Fruit fly (Drosophila melanogaster): ENCODE measurements around the gene Whamy.

The Whamy gene

DNA sequence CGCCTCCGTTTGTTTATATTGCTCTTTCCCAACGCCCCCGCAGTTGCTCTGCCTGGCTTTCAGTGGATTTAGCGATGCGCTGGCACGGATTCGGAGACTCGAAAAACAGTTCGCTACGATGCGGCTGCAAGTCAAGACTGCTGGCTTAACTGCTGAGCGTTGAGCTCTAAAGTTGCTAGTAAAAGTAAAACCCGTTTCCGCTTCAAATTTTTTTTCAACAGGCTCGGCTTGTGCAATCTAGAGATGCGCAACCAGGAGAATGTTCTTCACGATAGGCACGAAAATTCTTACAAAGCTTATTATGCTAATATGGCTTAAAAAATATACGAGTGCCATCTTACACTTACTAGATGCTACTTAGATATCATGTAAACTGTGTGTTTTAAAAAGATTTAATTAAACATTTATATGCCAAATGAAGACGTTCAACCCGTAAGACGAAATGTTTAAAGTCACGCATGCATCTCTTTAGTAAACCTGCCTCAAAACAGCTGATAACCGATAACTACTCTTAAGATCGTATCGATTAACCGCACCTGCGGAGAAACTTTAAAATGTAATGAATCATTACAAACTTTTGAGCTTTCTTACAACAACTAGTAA is 26.8 kb downstream of the Whamy start, which contains the start of gene CG12948 (continued):
- peak; percentile 63 for TF ChIP-seq CG34376 (GFP tag; optimal IDR thresholded peaks at IDR 0.05)
- TF ChIP-seq CrebB (tag; optimal IDR thresholded peaks at IDR 0.05), result no peak
- peak; percentile 67 for TF ChIP-seq slbo (GFP tag; IDR thresholded peaks at IDR 0.05)
- no peak for TF ChIP-seq CG4617 (GFP tag; optimal IDR thresholded peaks at IDR 0.05; ENCODE audit: borderline replicate concordance)
- 0 out of 2 replicates have a peak, but pooled peaks have one; percentile 28 for TF ChIP-seq CG4404 (GFP tag; IDR thresholded peaks at IDR 0.05)
- TF ChIP-seq gfzf (GFP tag; optimal IDR thresholded peaks at IDR 0.05), result no peak
- no peak for TF ChIP-seq E2f1 (GFP tag; IDR thresholded peaks at IDR 0.05)
- peak; percentile 54 for TF ChIP-seq CG4424 (GFP tag; optimal IDR thresholded peaks at IDR 0.05)
- TF ChIP-seq onecut (GFP tag; IDR thresholded peaks at IDR 0.05), result 0 out of 2 replicates have a peak, but pooled peaks have one; percentile 19
- peak; percentile 53 for TF ChIP-seq CG14014 (GFP tag; IDR thresholded peaks at IDR 0.05)
- no peak for TF ChIP-seq slou (GFP tag; optimal IDR thresholded peaks at IDR 0.05)
- TF ChIP-seq Abd-B (GFP tag; optimal IDR thresholded peaks at IDR 0.05), result peak; percentile 61
- no peak for TF ChIP-seq dimm (GFP tag; IDR thresholded peaks at IDR 0.05)
- TF ChIP-seq CG12299 (tag; optimal IDR thresholded peaks at IDR 0.05), result no peak
- no peak for TF ChIP-seq CG17186 (GFP tag; optimal IDR thresholded peaks at IDR 0.05)
- peak; percentile 44; the same call in 1 of the 3 replicates for TF ChIP-seq CG11560 (tag; IDR thresholded peaks at IDR 0.05)
- TF ChIP-seq CG15073 (GFP tag; optimal IDR thresholded peaks at IDR 0.05), result no peak
- no peak for TF ChIP-seq run (tag; optimal IDR thresholded peaks at IDR 0.05)
- peak; percentile 93 for TF ChIP-seq sr (GFP tag; IDR thresholded peaks at IDR 0.05)
- no peak for TF ChIP-seq CG11085 (GFP tag; IDR thresholded peaks at IDR 0.05)
- TF ChIP-seq CG17568 (GFP tag; optimal IDR thresholded peaks at IDR 0.05), result no peak
- TF ChIP-seq CG11247 (GFP tag; IDR thresholded peaks at IDR 0.05), result peak; percentile 18; the same call in 1 of the 2 replicates
- no peak for TF ChIP-seq CG8281 (tag; optimal IDR thresholded peaks at IDR 0.05)
- TF ChIP-seq her (GFP tag; optimal IDR thresholded peaks at IDR 0.05), result peak; percentile 41
- TF ChIP-seq ase (GFP tag; IDR thresholded peaks at IDR 0.05), result no peak
- TF ChIP-seq Trl (optimal IDR thresholded peaks at IDR 0.05), result no peak
- peak; percentile 52 for TF ChIP-seq Trl (GFP tag; optimal IDR thresholded peaks at IDR 0.05)
- no peak for TF ChIP-seq p53 (GFP tag; optimal IDR thresholded peaks at IDR 0.05)
- TF ChIP-seq knrl (GFP tag; IDR thresholded peaks at IDR 0.05; ENCODE audit: partially characterized antibody), result peak; percentile 87; the same call in 2 of the 3 replicates
- peak; percentile 5 for TF ChIP-seq CG7271 (tag; optimal IDR thresholded peaks at IDR 0.05)
- no peak for TF ChIP-seq CTCF (GFP tag; optimal IDR thresholded peaks at IDR 0.05)
- no peak for TF ChIP-seq sim (GFP tag; IDR thresholded peaks at IDR 0.05)
- peak; percentile 20 for TF ChIP-seq zfh2 (GFP tag; optimal IDR thresholded peaks at IDR 0.05)
- peak; percentile 40 for TF ChIP-seq CG10267 (tag; optimal IDR thresholded peaks at IDR 0.05)
- no peak for TF ChIP-seq mirr (GFP tag; optimal IDR thresholded peaks at IDR 0.05)
- TF ChIP-seq CG16813 (GFP tag; IDR thresholded peaks at IDR 0.05; ENCODE audit: partially characterized antibody), result peak; percentile 89
- TF ChIP-seq chinmo (GFP tag; IDR thresholded peaks at IDR 0.05; ENCODE audit: partially characterized antibody), result peak; percentile 90

DNA sequence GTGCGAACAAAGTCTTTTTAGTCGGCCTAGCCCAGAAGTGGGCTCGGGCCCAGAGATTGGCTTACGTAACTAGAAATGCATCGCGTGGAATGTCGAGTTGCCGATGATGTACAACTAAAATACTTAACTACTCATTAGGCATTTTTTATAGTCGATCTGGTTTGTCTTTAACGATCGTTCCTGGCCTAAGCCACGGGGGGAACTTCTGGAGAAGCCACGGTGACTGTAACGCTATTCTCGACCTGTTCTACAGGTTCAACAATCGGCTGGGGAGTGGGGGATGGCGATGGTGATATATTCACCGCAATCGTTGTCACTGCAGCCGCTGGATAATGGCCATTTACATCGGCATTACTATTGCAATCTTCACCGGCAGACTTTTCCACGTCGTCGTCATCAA is 28.0 kb downstream of the Whamy start, which contains the start of gene CG34409:
CG34409 (minus strand) TSS at position 101 of the 400 bp plus-strand sequence.
- TF ChIP-seq CG5953 (GFP tag; IDR thresholded peaks at IDR 0.05) (no peak), C15 (GFP tag; IDR thresholded peaks at IDR 0.05) (no peak), CG1529 (GFP tag; optimal IDR thresholded peaks at IDR 0.05) (no peak), CG9215 (GFP tag; IDR thresholded peaks at IDR 0.05) (no peak), Pdp1 (GFP tag; optimal IDR thresholded peaks at IDR 0.05) (peak in 1 of 2 experiments; percentile 40), CG17359 (tag; optimal IDR thresholded peaks at IDR 0.05) (no peak), CG17385 (GFP tag; optimal IDR thresholded peaks at IDR 0.05) (no peak)

All from whole organism, embryonic.